Worm (Caenorhabditis elegans): ENCODE results near the gene trh-1.

DNA sequence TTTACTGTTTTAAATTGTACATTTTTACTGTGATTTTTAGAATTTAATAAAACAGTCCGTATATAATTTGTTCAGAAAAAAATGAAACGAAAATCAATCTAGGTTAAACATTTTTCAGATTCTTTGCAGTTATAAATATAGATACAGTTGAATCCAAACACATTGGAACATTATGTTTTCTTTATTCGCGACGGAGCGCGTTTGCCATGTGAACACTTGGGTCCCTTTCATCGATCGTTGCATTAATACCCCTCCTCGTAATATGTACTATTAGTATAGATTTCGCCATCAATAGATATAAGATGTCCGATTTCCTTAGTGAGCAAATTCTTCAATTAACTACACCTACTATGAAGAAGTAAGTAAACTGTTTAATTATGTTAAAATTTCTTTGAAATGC is 33.4 kb upstream of the trh-1 start, which contains the start of gene C49C3.8:
- no peak for TF ChIP-seq ama-1 (optimal IDR thresholded peaks at IDR 0.05)
- no peak for TF ChIP-seq snpc-4 (tag; optimal IDR thresholded peaks at IDR 0.05)
- TF ChIP-seq pag-3 (tag; optimal IDR thresholded peaks at IDR 0.05; ENCODE audit: borderline replicate concordance, insufficient read depth), result no peak
- TF ChIP-seq lir-3 (tag; optimal IDR thresholded peaks at IDR 0.05; ENCODE audit: poor library complexity), result no peak
- TF ChIP-seq sox-4 (tag; optimal IDR thresholded peaks at IDR 0.05), result no peak
- no peak for TF ChIP-seq unc-62 (GFP tag; optimal IDR thresholded peaks at IDR 0.05)
- no peak for TF ChIP-seq egl-27 (tag; optimal IDR thresholded peaks at IDR 0.05)
- no peak for TF ChIP-seq isw-1 (GFP tag; IDR thresholded peaks at IDR 0.05)
- TF ChIP-seq nhr-11 (tag; optimal IDR thresholded peaks at IDR 0.05), result no peak
